Fruit fly (Drosophila melanogaster): ENCODE data around the gene strat.

Gene strat

dm6 chr2L:8274958-8275584 is 45.1 kb upstream of the strat start (continued):
- TF ChIP-seq CG7963 (GFP tag; IDR thresholded peaks at IDR 0.05; ENCODE audit: partially characterized antibody) (no peak), CG11093 (GFP tag; IDR thresholded peaks at IDR 0.05) (no peak), CG32767 (GFP tag; IDR thresholded peaks at IDR 0.05) (peak; percentile 47; the same call in 1 of the 2 replicates), Dfd (GFP tag; optimal IDR thresholded peaks at IDR 0.05) (no peak), prd (optimal IDR thresholded peaks at IDR 0.05) (no peak), prd (GFP tag; IDR thresholded peaks at IDR 0.05) (peak; percentile 89), her (GFP tag; optimal IDR thresholded peaks at IDR 0.05) (no peak), gcm2 (GFP tag; optimal IDR thresholded peaks at IDR 0.05) (peak; percentile 29), Nf-YB (GFP tag; optimal IDR thresholded peaks at IDR 0.05) (peak; percentile 55), cad (GFP tag; optimal IDR thresholded peaks at IDR 0.05) (no peak), zen2 (GFP tag; IDR thresholded peaks at IDR 0.05; ENCODE audit: partially characterized antibody) (no peak), Opbp (GFP tag; IDR thresholded peaks at IDR 0.05; ENCODE audit: partially characterized antibody) (no peak), ewg (GFP tag; optimal IDR thresholded peaks at IDR 0.05) (peak; percentile 33), Jarid2 (GFP tag; optimal IDR thresholded peaks at IDR 0.05) (peak; percentile 20), abd-A (tag; optimal IDR thresholded peaks at IDR 0.05) (no peak), odd (GFP tag; optimal IDR thresholded peaks at IDR 0.05) (peak; percentile 58), Camta (GFP tag; optimal IDR thresholded peaks at IDR 0.05) (no peak), CG12219 (GFP tag; optimal IDR thresholded peaks at IDR 0.05) (peak; percentile 61), Sox100B (GFP tag; optimal IDR thresholded peaks at IDR 0.05) (peak; percentile 63), CG6813 (GFP tag; optimal IDR thresholded peaks at IDR 0.05) (peak; percentile 56), CG9437 (GFP tag; optimal IDR thresholded peaks at IDR 0.05) (peak; percentile 49), ab (GFP tag; optimal IDR thresholded peaks at IDR 0.05) (no peak), CG15011 (GFP tag; optimal IDR thresholded peaks at IDR 0.05) (peak; percentile 49), CG10366 (GFP tag; IDR thresholded peaks at IDR 0.05) (peak; percentile 57), Hey (tag; optimal IDR thresholded peaks at IDR 0.05) (no peak), CG6654 (GFP tag; optimal IDR thresholded peaks at IDR 0.05) (no peak), psq (GFP tag; optimal IDR thresholded peaks at IDR 0.05) (no peak), Tbp (GFP tag; optimal IDR thresholded peaks at IDR 0.05) (no peak), wdn (GFP tag; IDR thresholded peaks at IDR 0.05) (no peak), CG8089 (GFP tag; optimal IDR thresholded peaks at IDR 0.05) (no peak), stwl (tag; optimal IDR thresholded peaks at IDR 0.05) (peak; percentile 24), hbn (GFP tag; IDR thresholded peaks at IDR 0.05; ENCODE audit: partially characterized antibody) (no peak), Drgx (GFP tag; IDR thresholded peaks at IDR 0.05) (peak; percentile 77), CG1603 (tag; optimal IDR thresholded peaks at IDR 0.05) (no peak), sna (GFP tag; IDR thresholded peaks at IDR 0.05; ENCODE audit: partially characterized antibody) (no peak), CG9727 (GFP tag; optimal IDR thresholded peaks at IDR 0.05) (peak; percentile 86), HLH3B (GFP tag; IDR thresholded peaks at IDR 0.05) (peak; percentile 62; the same call in 1 of the 2 replicates), Med (GFP tag) (peak; percentile 40), emc (GFP tag; optimal IDR thresholded peaks at IDR 0.05) (no peak), CG6175 (GFP tag; IDR thresholded peaks at IDR 0.05) (no peak), CG2116 (GFP tag; optimal IDR thresholded peaks at IDR 0.05) (peak; percentile 44), YL-1 (GFP tag; optimal IDR thresholded peaks at IDR 0.05) (no peak), az2 (GFP tag; optimal IDR thresholded peaks at IDR 0.05) (peak; percentile 51), fd3F (GFP tag; optimal IDR thresholded peaks at IDR 0.05) (no peak), Spps (tag; optimal IDR thresholded peaks at IDR 0.05) (peak; percentile 54), esg (GFP tag; conservative IDR thresholded peaks at IDR 0.05) (peak; percentile 26; the same call in 1 of the 2 replicates), so (GFP tag; IDR thresholded peaks at IDR 0.05) (0 out of 3 replicates have a peak, but pooled peaks have one; percentile 70), CG3163 (GFP tag; optimal IDR thresholded peaks at IDR 0.05) (no peak), Adf1 (GFP tag; IDR thresholded peaks at IDR 0.05) (no peak), HLHmδ (GFP tag; optimal IDR thresholded peaks at IDR 0.05) (no peak)

All from whole organism, embryonic.